Fruit fly (Drosophila melanogaster): ENCODE results near the gene Rad9.

- TF ChIP-seq CTCF (optimal IDR thresholded peaks at IDR 0.05) = no peak
- no peak for TF ChIP-seq CG8478 (optimal IDR thresholded peaks at IDR 0.05)
Observed at dm6 chr3L:18920219-18920618, 47.9 kb upstream of the Rad9 start, which contains the start of gene CG18223.

Measured in S2 (cell line).